Worm (Caenorhabditis elegans): Measurements from ENCODE around the gene F16F9.4.

Gene F16F9.4

DNA sequence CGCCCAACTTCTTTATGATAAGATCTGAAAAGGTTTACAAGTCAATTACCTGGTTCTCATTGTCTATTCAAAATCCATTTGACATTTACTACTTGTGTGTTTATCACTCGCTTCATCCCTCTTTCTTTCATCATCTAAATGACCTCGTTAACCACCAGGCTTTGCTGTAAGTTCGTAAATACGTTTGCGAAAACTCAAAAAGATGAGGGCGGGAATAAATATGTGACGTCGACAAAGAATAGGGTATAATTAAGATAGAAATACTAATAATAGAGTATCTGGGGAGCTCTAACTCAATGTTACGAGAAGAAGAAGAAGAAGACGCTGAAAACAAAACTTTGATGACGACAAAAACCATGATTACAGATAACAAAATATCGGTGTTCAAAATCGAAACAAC is 26.3 kb upstream of the F16F9.4 start:
- no peak for TF ChIP-seq ref-1 (GFP tag; conservative IDR thresholded peaks at IDR 0.05)
- TF ChIP-seq cog-1 (tag; optimal IDR thresholded peaks at IDR 0.05): no peak
- no peak for TF ChIP-seq klf-2 (GFP tag; conservative IDR thresholded peaks at IDR 0.05)
- no peak for TF ChIP-seq ztf-29 (GFP tag; IDR thresholded peaks at IDR 0.05)
- TF ChIP-seq med-1 (GFP tag; optimal IDR thresholded peaks at IDR 0.05; ENCODE audit: insufficient read depth): no peak

- TF ChIP-seq med-1 (GFP tag; optimal IDR thresholded peaks at IDR 0.05; ENCODE audit: insufficient read depth) (no peak), ztf-29 (GFP tag; IDR thresholded peaks at IDR 0.05) (no peak), tab-1 (GFP tag; IDR thresholded peaks at IDR 0.05) (no peak), flt-1 (GFP tag; IDR thresholded peaks at IDR 0.05) (no peak), cog-1 (tag; optimal IDR thresholded peaks at IDR 0.05) (no peak), klf-2 (GFP tag; conservative IDR thresholded peaks at IDR 0.05) (no peak), T22C8.4 (GFP tag; IDR thresholded peaks at IDR 0.05) (no peak), ztf-23 (GFP tag; IDR thresholded peaks at IDR 0.05) (no peak), ref-1 (GFP tag; conservative IDR thresholded peaks at IDR 0.05) (no peak)
Observed at ce11 chrX:8485392-8485791, 22.2 kb upstream of the F16F9.4 start.

- TF ChIP-seq med-1 (GFP tag; optimal IDR thresholded peaks at IDR 0.05; ENCODE audit: insufficient read depth): no peak
- no peak for TF ChIP-seq ztf-29 (GFP tag; IDR thresholded peaks at IDR 0.05)
- no peak for TF ChIP-seq ztf-23 (GFP tag; IDR thresholded peaks at IDR 0.05)
- no peak for TF ChIP-seq tab-1 (GFP tag; IDR thresholded peaks at IDR 0.05)
- no peak for TF ChIP-seq cog-1 (tag; optimal IDR thresholded peaks at IDR 0.05)
Observed at ce11 chrX:8483951-8484350, 20.8 kb upstream of the F16F9.4 start.

DNA sequence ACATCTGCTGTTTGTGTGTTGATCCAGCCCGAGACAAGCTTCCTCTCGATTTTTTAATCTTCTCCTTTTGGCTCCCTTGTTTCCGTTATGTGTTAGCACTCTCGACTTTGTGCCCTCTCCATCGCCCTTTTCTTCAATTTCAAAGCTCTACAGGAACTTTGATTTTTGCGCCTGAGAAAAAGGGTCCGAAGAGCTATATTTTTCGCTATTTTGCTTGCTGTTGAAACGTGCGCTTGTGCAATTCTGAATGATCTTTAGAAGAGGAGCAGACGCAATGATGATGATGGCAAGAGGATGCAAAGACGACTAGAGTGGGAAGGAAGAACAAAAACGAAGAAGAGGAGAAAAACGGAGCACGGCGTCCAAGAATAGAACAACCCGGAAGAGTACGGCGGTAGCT is 18.6 kb upstream of the F16F9.4 start:
- TF ChIP-seq ref-1 (GFP tag; conservative IDR thresholded peaks at IDR 0.05): no peak
- no peak for TF ChIP-seq klf-2 (GFP tag; conservative IDR thresholded peaks at IDR 0.05)

DNA sequence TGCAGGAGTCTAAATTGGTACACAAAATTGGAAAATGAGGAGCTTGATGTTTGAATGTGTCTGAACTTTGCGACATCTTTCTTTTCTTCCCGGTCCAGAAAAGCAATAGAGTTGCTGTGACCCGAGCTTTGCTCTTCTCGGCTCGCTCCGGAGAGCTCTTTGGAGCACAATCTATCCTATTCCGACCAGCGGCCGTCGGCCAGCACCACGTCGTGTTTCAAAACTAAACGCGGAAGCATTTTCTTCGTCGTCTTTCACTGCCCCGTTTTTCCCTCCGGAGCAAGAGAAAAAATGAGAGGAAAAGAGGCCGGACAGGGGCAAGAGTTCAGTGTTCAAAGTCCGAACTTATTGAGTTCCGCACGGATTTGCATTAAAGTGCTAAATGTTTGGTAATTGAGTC is 15.9 kb upstream of the F16F9.4 start:
- TF ChIP-seq med-1 (GFP tag; optimal IDR thresholded peaks at IDR 0.05; ENCODE audit: insufficient read depth) (no peak), flt-1 (GFP tag; IDR thresholded peaks at IDR 0.05) (no peak), T22C8.4 (GFP tag; IDR thresholded peaks at IDR 0.05) (no peak), klf-2 (GFP tag; conservative IDR thresholded peaks at IDR 0.05) (no peak), ztf-23 (GFP tag; IDR thresholded peaks at IDR 0.05) (no peak), ref-1 (GFP tag; conservative IDR thresholded peaks at IDR 0.05) (no peak), cog-1 (tag; optimal IDR thresholded peaks at IDR 0.05) (no peak), ztf-29 (GFP tag; IDR thresholded peaks at IDR 0.05) (no peak), tab-1 (GFP tag; IDR thresholded peaks at IDR 0.05) (no peak)

DNA sequence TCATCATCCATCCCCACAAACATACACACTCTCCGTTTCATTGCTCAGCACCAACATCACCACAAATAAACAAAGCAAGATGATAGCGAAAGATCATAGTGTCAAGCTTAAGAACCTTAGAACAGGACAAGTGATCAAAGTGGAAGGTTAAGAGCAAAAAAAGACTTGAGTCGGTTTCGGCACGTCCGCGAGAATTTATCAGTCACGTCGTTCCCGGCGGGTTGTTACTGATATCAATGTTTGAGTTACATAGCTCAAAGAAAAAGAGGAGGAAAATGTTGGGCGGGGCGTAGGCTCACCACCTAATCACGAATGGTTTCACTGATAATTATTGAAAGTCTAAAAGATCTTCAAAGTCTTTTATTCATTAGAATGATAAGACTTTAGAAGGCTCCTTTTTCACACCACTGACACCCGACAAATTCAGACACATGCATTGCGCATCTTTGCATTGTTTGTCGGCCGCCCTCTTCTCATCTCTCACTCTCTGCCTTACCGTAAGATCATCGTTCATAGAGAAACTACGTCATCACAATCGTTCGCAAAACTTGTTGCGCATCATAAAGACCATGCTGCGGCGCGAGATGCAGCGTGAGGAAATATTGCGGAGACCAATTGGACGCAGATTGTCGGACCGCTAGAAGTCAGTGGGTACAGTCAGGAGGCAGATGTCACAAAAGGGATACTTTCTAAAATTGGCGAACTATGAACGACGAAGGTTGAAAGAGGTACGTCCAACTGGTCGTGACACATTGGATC is 14.1 kb upstream of the F16F9.4 start:
- TF ChIP-seq tab-1 (GFP tag; IDR thresholded peaks at IDR 0.05): no peak

- no peak for TF ChIP-seq ref-1 (GFP tag; conservative IDR thresholded peaks at IDR 0.05)
- TF ChIP-seq cog-1 (tag; optimal IDR thresholded peaks at IDR 0.05): no peak
- TF ChIP-seq ztf-23 (GFP tag; IDR thresholded peaks at IDR 0.05): no peak
- TF ChIP-seq med-1 (GFP tag; optimal IDR thresholded peaks at IDR 0.05; ENCODE audit: insufficient read depth): no peak
- no peak for TF ChIP-seq tab-1 (GFP tag; IDR thresholded peaks at IDR 0.05)
- TF ChIP-seq ztf-29 (GFP tag; IDR thresholded peaks at IDR 0.05): no peak
- TF ChIP-seq klf-2 (GFP tag; conservative IDR thresholded peaks at IDR 0.05): no peak
- no peak for TF ChIP-seq flt-1 (GFP tag; IDR thresholded peaks at IDR 0.05)
- TF ChIP-seq T22C8.4 (GFP tag; IDR thresholded peaks at IDR 0.05): no peak
Observed at ce11 chrX:8476308-8476707, 13.1 kb upstream of the F16F9.4 start.

DNA sequence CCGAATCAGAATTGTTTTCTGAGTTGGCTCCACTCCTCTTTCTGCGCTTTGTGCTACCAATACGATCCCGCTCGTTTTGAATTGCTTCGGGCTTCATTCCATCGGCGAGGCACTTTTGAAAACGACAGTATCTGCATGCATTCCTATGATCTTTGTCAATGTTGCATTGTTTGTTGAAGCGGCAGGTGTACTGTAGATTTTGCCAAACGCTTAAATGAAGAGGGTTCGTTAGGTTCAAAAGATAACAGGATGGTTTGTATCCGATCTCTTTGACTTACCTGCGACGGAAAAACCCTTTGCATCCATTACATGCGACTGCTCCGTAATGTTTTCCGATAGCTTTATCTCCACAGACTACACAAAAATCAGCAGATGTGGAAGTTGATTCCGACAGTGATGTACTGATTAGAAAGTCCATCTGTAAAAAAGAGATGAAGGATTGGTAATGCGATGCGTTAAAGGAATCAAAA is 12.6 kb upstream of the F16F9.4 start, which contains the start of gene nhr-14:
nhr-14 (minus strand) TSS at position 420 of the 470 bp plus-strand sequence.
- TF ChIP-seq tab-1 (GFP tag; IDR thresholded peaks at IDR 0.05) (no peak), klf-2 (GFP tag; conservative IDR thresholded peaks at IDR 0.05) (no peak), ref-1 (GFP tag; conservative IDR thresholded peaks at IDR 0.05) (no peak), cog-1 (tag; optimal IDR thresholded peaks at IDR 0.05) (no peak), med-1 (GFP tag; optimal IDR thresholded peaks at IDR 0.05; ENCODE audit: insufficient read depth) (no peak), ztf-29 (GFP tag; IDR thresholded peaks at IDR 0.05) (no peak), flt-1 (GFP tag; IDR thresholded peaks at IDR 0.05) (no peak), T22C8.4 (GFP tag; IDR thresholded peaks at IDR 0.05) (no peak), ztf-23 (GFP tag; IDR thresholded peaks at IDR 0.05) (no peak)

DNA sequence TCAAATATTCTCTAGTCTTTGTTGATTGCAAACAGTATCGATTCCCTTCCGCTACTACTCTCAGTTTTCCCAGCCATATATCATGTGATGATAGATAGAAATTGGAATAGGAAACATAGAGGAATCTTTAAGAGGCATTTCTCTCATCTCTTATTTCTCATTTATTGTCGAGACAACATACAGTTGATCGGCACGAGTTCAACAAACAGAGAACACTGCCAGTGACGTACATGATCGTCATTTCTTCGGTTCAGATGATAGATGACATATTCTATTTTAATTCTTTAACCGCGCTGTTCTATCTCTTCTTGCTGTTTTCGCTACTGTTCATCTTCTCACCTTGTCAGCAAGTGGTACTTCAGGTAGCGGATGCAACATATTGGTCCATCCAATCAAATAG is 12.0 kb upstream of the F16F9.4 start:
- TF ChIP-seq ref-1 (GFP tag; conservative IDR thresholded peaks at IDR 0.05): no peak
- no peak for TF ChIP-seq T22C8.4 (GFP tag; IDR thresholded peaks at IDR 0.05)
- no peak for TF ChIP-seq ztf-29 (GFP tag; IDR thresholded peaks at IDR 0.05)
- TF ChIP-seq flt-1 (GFP tag; IDR thresholded peaks at IDR 0.05): no peak
- no peak for TF ChIP-seq klf-2 (GFP tag; conservative IDR thresholded peaks at IDR 0.05)
- TF ChIP-seq tab-1 (GFP tag; IDR thresholded peaks at IDR 0.05): no peak
- no peak for TF ChIP-seq cog-1 (tag; optimal IDR thresholded peaks at IDR 0.05)

DNA sequence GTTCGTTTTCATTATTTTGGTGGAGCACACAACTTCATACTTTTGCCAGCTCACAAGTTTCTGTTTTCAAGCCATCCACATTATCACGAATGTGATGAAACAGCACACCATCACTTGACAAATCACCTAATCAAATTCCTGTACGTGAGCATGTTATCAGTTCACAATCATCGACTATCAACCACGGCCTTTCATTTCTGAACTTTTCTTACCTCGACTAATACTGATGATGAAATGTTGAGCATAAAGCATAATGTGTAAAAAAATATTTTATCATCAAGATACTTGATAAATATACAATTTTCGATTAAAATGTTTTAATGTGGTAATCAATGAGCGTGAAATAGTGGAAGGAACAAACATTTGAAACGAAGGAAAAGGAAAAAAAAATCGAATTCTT is 10.3 kb upstream of the F16F9.4 start:
- TF ChIP-seq ztf-29 (GFP tag; IDR thresholded peaks at IDR 0.05): no peak
- no peak for TF ChIP-seq ref-1 (GFP tag; conservative IDR thresholded peaks at IDR 0.05)
- no peak for TF ChIP-seq T22C8.4 (GFP tag; IDR thresholded peaks at IDR 0.05)
- no peak for TF ChIP-seq ztf-23 (GFP tag; IDR thresholded peaks at IDR 0.05)
- no peak for TF ChIP-seq cog-1 (tag; optimal IDR thresholded peaks at IDR 0.05)
- no peak for TF ChIP-seq klf-2 (GFP tag; conservative IDR thresholded peaks at IDR 0.05)
- TF ChIP-seq flt-1 (GFP tag; IDR thresholded peaks at IDR 0.05): no peak
- no peak for TF ChIP-seq med-1 (GFP tag; optimal IDR thresholded peaks at IDR 0.05; ENCODE audit: insufficient read depth)
- TF ChIP-seq tab-1 (GFP tag; IDR thresholded peaks at IDR 0.05): no peak

All from whole organism, midembryonic.